Fruit fly (Drosophila melanogaster): ENCODE results near the gene CG6071.

CG6071 gene

DNA sequence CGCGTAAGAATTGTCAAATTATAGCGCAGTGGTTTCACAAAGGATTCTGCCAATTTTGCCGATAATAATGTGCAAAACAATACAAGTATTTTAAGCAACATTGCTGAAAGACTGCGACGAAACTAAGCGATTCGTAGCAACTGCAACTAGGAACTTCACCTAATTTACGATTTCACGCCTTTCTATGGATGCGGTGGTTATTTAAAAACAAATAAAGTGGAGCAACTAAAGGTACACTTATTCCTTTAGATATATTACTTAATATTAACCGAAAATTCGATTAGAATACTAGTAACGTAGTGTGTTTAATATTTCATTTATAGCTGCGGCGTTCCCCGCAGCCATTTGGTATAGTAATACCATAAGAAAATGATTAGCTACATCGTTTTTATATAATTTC is at the start of gene CG6071:
TSS of gene CG6071 (minus strand) at position 101 of the 400 bp plus-strand sequence.
- TF ChIP-seq abd-A (tag; optimal IDR thresholded peaks at IDR 0.05) (no peak), lbe (GFP tag; optimal IDR thresholded peaks at IDR 0.05) (no peak), pb (GFP tag; optimal IDR thresholded peaks at IDR 0.05) (no peak), Sox100B (GFP tag; optimal IDR thresholded peaks at IDR 0.05) (no peak), usp (GFP tag; optimal IDR thresholded peaks at IDR 0.05) (no peak), seq (GFP tag; IDR thresholded peaks at IDR 0.05) (no peak), crp (GFP tag; optimal IDR thresholded peaks at IDR 0.05) (no peak)

DNA sequence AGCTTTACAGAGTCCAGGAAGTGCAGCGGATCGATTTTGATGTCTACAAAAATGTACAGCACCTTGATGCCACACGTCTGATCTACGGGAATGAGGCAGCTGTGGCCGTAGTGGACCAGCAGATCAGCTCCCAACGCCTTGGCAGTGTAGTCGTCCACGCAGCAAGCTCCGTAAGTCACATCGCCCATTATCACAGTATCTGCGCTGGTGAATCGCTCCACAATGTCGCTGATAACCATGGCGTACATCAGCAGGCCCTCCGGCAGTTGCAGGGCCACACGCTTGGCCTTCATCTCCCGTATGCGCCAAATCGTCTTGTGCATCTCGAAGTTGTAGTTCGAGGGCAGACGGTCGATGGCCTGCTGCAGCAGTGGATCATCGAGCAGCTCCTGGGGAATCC is 49.2 kb upstream of the CG6071 start:
- TF ChIP-seq Ets65A (GFP tag): peak; percentile 23
- TF ChIP-seq CG8478 (optimal IDR thresholded peaks at IDR 0.05): peak; percentile 82
- TF ChIP-seq Med (GFP tag): peak; percentile 63
- 0 out of 3 replicates have a peak, but pooled peaks have one; percentile 33 for TF ChIP-seq ken (GFP tag; IDR thresholded peaks at IDR 0.05)
- no peak for TF ChIP-seq nau (GFP tag; optimal IDR thresholded peaks at IDR 0.05)
- no peak for TF ChIP-seq CG13624 (GFP tag; optimal IDR thresholded peaks at IDR 0.05)

DNA sequence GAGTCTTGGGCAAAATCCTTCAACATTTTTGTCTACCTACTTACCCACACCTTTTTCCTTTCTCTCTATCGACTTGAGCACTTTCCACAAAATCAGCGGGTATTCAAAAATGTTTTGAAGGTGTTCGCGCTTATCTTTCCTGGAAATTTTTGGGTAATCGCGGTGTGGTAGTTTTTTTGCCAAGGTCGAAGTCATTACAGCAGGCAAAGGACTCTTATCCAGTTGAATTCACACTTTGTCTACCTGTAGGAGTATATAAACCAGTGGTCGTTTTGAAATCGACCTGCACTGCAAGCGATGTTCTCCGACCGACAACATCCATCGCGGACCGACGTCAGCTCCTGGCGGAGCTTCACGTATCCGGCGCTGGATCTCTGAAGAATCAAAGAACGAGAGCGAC is 47.0 kb upstream of the CG6071 start:
- no peak for TF ChIP-seq gsb (GFP tag; IDR thresholded peaks at IDR 0.05)
- TF ChIP-seq CG6791 (GFP tag; IDR thresholded peaks at IDR 0.05; ENCODE audit: partially characterized antibody): 0 out of 3 replicates have a peak, but pooled peaks have one; percentile 45
- no peak for TF ChIP-seq CG5953 (GFP tag; IDR thresholded peaks at IDR 0.05)
- TF ChIP-seq amos (GFP tag; IDR thresholded peaks at IDR 0.05; ENCODE audit: partially characterized antibody): 0 out of 2 replicates have a peak, but pooled peaks have one; percentile 31
- no peak for TF ChIP-seq CG13123 (GFP tag; optimal IDR thresholded peaks at IDR 0.05)
- 0 out of 2 replicates have a peak, but pooled peaks have one; percentile 28 for TF ChIP-seq chm (GFP tag; IDR thresholded peaks at IDR 0.05)
- TF ChIP-seq ATbp (GFP tag; optimal IDR thresholded peaks at IDR 0.05): no peak
- no peak for TF ChIP-seq repo (GFP tag; optimal IDR thresholded peaks at IDR 0.05)
- peak; percentile 8; the same call in 1 of the 3 replicates for TF ChIP-seq zfh1 (GFP tag; IDR thresholded peaks at IDR 0.05)
- no peak for TF ChIP-seq CG12071 (GFP tag; optimal IDR thresholded peaks at IDR 0.05)
- TF ChIP-seq kni (GFP tag; optimal IDR thresholded peaks at IDR 0.05): no peak
- TF ChIP-seq zen (tag; optimal IDR thresholded peaks at IDR 0.05): peak; percentile 99
- no peak for TF ChIP-seq kay (GFP tag; optimal IDR thresholded peaks at IDR 0.05)
- TF ChIP-seq CoRest (tag; optimal IDR thresholded peaks at IDR 0.05): no peak
- peak in 1 of 2 experiments; percentile 25 for TF ChIP-seq tll (GFP tag; optimal IDR thresholded peaks at IDR 0.05)
- TF ChIP-seq vnd (GFP tag; IDR thresholded peaks at IDR 0.05; ENCODE audit: partially characterized antibody): peak; percentile 11; the same call in 1 of the 3 replicates
- TF ChIP-seq Lpt (GFP tag; optimal IDR thresholded peaks at IDR 0.05): no peak
- peak; percentile 11 for TF ChIP-seq Neu2 (GFP tag; optimal IDR thresholded peaks at IDR 0.05; ENCODE audit: borderline replicate concordance)
- 0 out of 2 replicates have a peak, but pooled peaks have one; percentile 15 for TF ChIP-seq sob (GFP tag; IDR thresholded peaks at IDR 0.05)

DNA sequence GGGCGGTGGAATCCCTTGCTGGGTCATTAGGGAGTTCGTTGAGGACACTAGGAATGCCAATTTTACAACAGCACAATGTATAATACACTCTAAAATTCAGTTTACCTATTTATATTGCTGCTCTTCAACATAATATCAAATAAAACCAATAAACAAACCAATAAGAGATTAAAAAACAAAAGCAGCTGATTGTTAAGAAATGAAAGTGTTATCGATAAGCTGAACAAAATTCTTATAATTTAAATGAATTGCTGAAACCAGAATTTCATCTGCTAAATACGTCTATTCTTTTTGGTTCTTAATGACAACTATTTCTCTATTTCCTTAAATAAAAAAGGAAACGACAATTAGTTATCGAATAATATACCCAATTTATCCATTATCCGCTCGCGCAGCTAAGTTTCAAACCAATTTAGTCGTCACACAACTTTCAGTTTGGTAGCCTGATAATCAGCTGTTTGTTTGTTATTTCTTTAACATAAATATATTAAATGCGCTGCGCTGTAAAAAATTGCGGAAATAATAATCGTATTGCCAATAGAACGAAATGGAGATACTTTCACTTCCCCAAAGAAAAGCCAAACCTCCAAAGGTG is 45.5 kb upstream of the CG6071 start, which contains the start of the genes Pldn and CG14135:
TSS of gene Pldn (minus strand) at position 197 of the 595 bp plus-strand sequence.
TSS of gene CG14135 (plus strand) at position 369 of the 595 bp plus-strand sequence.
- TF ChIP-seq ATbp (GFP tag; optimal IDR thresholded peaks at IDR 0.05) (no peak), CG2116 (GFP tag; optimal IDR thresholded peaks at IDR 0.05) (peak; percentile 69), MBD-R2 (GFP tag; IDR thresholded peaks at IDR 0.05) (peak; percentile 85), cad (GFP tag; optimal IDR thresholded peaks at IDR 0.05) (peak; percentile 20), Med (GFP tag) (peak; percentile 66), CG17328 (GFP tag; IDR thresholded peaks at IDR 0.05) (no peak), Adf1 (GFP tag; IDR thresholded peaks at IDR 0.05) (no peak), Neu2 (GFP tag; optimal IDR thresholded peaks at IDR 0.05; ENCODE audit: borderline replicate concordance) (no peak), sens (GFP tag) (peak; percentile 77), CG17829 (tag; optimal IDR thresholded peaks at IDR 0.05) (peak; percentile 10), unpg (GFP tag; optimal IDR thresholded peaks at IDR 0.05) (no peak), ci (GFP tag; IDR thresholded peaks at IDR 0.05) (no peak), Dll (GFP tag; IDR thresholded peaks at IDR 0.05; ENCODE audit: partially characterized antibody) (peak; percentile 61; the same call in 2 of the 4 replicates), Dp (GFP tag; optimal IDR thresholded peaks at IDR 0.05) (peak; percentile 26), CG8924 (tag; optimal IDR thresholded peaks at IDR 0.05) (peak; percentile 75), Spps (tag; optimal IDR thresholded peaks at IDR 0.05) (no peak), CG12391 (tag; optimal IDR thresholded peaks at IDR 0.05) (peak; percentile 3), Elba2 (GFP tag; optimal IDR thresholded peaks at IDR 0.05) (peak; percentile 72)
